Fruit fly (Drosophila melanogaster): ENCODE measurements around the gene CG32110.

Gene CG32110

DNA sequence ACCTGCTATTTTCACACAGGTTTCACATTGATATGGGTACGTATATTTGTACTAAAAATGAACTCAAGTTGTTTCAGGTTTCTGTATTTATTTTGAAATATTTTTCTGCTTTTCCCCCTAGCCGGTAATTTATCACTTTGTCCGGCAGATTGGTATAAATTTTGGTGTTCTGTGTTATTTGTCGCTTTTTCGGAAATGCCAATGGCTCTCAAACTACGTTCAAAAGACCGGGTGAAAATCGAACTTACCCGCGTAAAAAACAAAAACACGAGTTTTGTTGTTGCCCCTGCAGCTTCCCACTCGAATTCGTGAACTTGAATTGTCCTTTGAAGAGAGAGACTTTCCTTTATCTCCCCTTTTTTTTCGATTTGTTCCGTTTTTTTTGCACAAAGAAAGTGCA is 34.0 kb downstream of the CG32110 start:
- TF ChIP-seq Mnt (GFP tag; optimal IDR thresholded peaks at IDR 0.05) (no peak), cic (GFP tag; optimal IDR thresholded peaks at IDR 0.05) (no peak), Crg-1 (GFP tag; optimal IDR thresholded peaks at IDR 0.05) (no peak), bab1 (GFP tag; optimal IDR thresholded peaks at IDR 0.05) (no peak), CG7101 (tag; optimal IDR thresholded peaks at IDR 0.05) (no peak), ovo (GFP tag; optimal IDR thresholded peaks at IDR 0.05) (no peak), CG5204 (GFP tag; optimal IDR thresholded peaks at IDR 0.05) (no peak), kay (GFP tag; ENCODE audit: borderline replicate concordance) (no peak), Hr96 (GFP tag; optimal IDR thresholded peaks at IDR 0.05) (no peak), tj (GFP tag; optimal IDR thresholded peaks at IDR 0.05) (no peak), CG12768 (GFP tag; optimal IDR thresholded peaks at IDR 0.05) (no peak), CG7045 (GFP tag; optimal IDR thresholded peaks at IDR 0.05) (no peak), pad (GFP tag; optimal IDR thresholded peaks at IDR 0.05) (no peak)

- peak; percentile 97 for TF ChIP-seq toe (GFP tag; optimal IDR thresholded peaks at IDR 0.05)
- TF ChIP-seq Clk (GFP tag; optimal IDR thresholded peaks at IDR 0.05), result peak; percentile 98
- peak; percentile 97 for TF ChIP-seq CG1620 (GFP tag; optimal IDR thresholded peaks at IDR 0.05)
- peak; percentile 87 for TF ChIP-seq pad (GFP tag; optimal IDR thresholded peaks at IDR 0.05)
- peak; percentile 97 for TF ChIP-seq CG7101 (tag; optimal IDR thresholded peaks at IDR 0.05)
- peak; percentile 88 for TF ChIP-seq ovo (GFP tag; optimal IDR thresholded peaks at IDR 0.05)
- TF ChIP-seq CG33017 (tag; optimal IDR thresholded peaks at IDR 0.05), result peak; percentile 99
- peak; percentile 95 for TF ChIP-seq Crg-1 (GFP tag; optimal IDR thresholded peaks at IDR 0.05)
- peak; percentile 98 for TF ChIP-seq Hr96 (GFP tag; optimal IDR thresholded peaks at IDR 0.05)
- TF ChIP-seq cic (GFP tag; optimal IDR thresholded peaks at IDR 0.05), result peak; percentile 94
- peak; percentile 93 for TF ChIP-seq kay (GFP tag; ENCODE audit: borderline replicate concordance)
- TF ChIP-seq Mnt (GFP tag; optimal IDR thresholded peaks at IDR 0.05), result peak; percentile 91
- TF ChIP-seq CG12768 (GFP tag; optimal IDR thresholded peaks at IDR 0.05), result peak; percentile 98
- peak; percentile 98 for TF ChIP-seq CG5204 (GFP tag; optimal IDR thresholded peaks at IDR 0.05)
- TF ChIP-seq bab1 (GFP tag; optimal IDR thresholded peaks at IDR 0.05), result peak; percentile 97
- peak; percentile 94 for TF ChIP-seq CG14711 (tag; optimal IDR thresholded peaks at IDR 0.05)
- peak; percentile 99 for TF ChIP-seq CG7045 (GFP tag; optimal IDR thresholded peaks at IDR 0.05)
- peak; percentile 88 for TF ChIP-seq tj (GFP tag; optimal IDR thresholded peaks at IDR 0.05)
- TF ChIP-seq CG11617 (GFP tag; optimal IDR thresholded peaks at IDR 0.05), result peak; percentile 98
- no peak for TF ChIP-seq cnc (optimal IDR thresholded peaks at IDR 0.05)
Observed at dm6 chr3L:12843056-12843799, 34.7 kb downstream of the CG32110 start, which contains the start of gene nebu. TSS of gene nebu (minus strand) at chr3L:12843106.

DNA sequence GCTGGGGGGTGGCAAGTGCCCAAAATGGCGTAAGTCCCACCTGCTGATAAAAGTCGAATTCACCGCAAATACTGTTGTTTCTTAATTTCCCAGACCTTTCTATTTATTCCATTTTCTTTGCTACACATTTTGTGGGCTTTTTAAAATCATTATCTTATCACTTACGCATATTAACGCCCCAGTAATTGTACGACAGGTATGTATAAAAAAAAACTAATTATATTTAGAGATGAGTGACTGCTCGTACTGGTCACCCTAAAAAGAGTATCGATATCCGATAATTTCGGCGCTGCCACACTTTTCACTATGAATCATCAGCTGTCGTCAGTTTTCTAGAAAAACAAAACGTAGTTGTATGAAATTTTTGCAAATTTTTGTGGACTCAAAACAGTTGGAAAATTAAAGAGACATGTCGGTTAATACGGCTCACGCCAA is 41.4 kb downstream of the CG32110 start, which contains the start of the genes CG10948 and Wbp2:
Gene CG10948 (minus strand): TSS at position 251 of the 435 bp plus-strand sequence.
Gene Wbp2 (plus strand): TSS at position 299 of the 435 bp plus-strand sequence.
- TF ChIP-seq Clk (GFP tag; optimal IDR thresholded peaks at IDR 0.05) (no peak), CG33017 (tag; optimal IDR thresholded peaks at IDR 0.05) (peak; percentile 17), CG7045 (GFP tag; optimal IDR thresholded peaks at IDR 0.05) (no peak), Hr96 (GFP tag; optimal IDR thresholded peaks at IDR 0.05) (no peak), kay (GFP tag; ENCODE audit: borderline replicate concordance) (peak; percentile 100), pad (GFP tag; optimal IDR thresholded peaks at IDR 0.05) (peak; percentile 12), CG5204 (GFP tag; optimal IDR thresholded peaks at IDR 0.05) (no peak), ovo (GFP tag; optimal IDR thresholded peaks at IDR 0.05) (no peak), CG12768 (GFP tag; optimal IDR thresholded peaks at IDR 0.05) (peak; percentile 4), CG7101 (tag; optimal IDR thresholded peaks at IDR 0.05) (peak; percentile 34), cnc (optimal IDR thresholded peaks at IDR 0.05) (no peak), cic (GFP tag; optimal IDR thresholded peaks at IDR 0.05) (peak; percentile 87), CG11617 (GFP tag; optimal IDR thresholded peaks at IDR 0.05) (peak; percentile 71), Crg-1 (GFP tag; optimal IDR thresholded peaks at IDR 0.05) (no peak), tj (GFP tag; optimal IDR thresholded peaks at IDR 0.05) (peak; percentile 55), Mnt (GFP tag; optimal IDR thresholded peaks at IDR 0.05) (peak; percentile 30), bab1 (GFP tag; optimal IDR thresholded peaks at IDR 0.05) (peak; percentile 52), CG1620 (GFP tag; optimal IDR thresholded peaks at IDR 0.05) (no peak), toe (GFP tag; optimal IDR thresholded peaks at IDR 0.05) (no peak), CG14711 (tag; optimal IDR thresholded peaks at IDR 0.05) (no peak)

dm6 chr3L:12853423-12853822 is 44.9 kb downstream of the CG32110 start, which contains the start of gene Ent3:
TSS of gene Ent3 (plus strand) at chr3L:12853646.
- TF ChIP-seq pad (GFP tag; optimal IDR thresholded peaks at IDR 0.05), result no peak
- TF ChIP-seq kay (GFP tag; ENCODE audit: borderline replicate concordance), result no peak
- no peak for TF ChIP-seq CG5204 (GFP tag; optimal IDR thresholded peaks at IDR 0.05)
- TF ChIP-seq CG12768 (GFP tag; optimal IDR thresholded peaks at IDR 0.05), result no peak
- TF ChIP-seq tj (GFP tag; optimal IDR thresholded peaks at IDR 0.05), result no peak
- no peak for TF ChIP-seq toe (GFP tag; optimal IDR thresholded peaks at IDR 0.05)
- no peak for TF ChIP-seq CG33017 (tag; optimal IDR thresholded peaks at IDR 0.05)
- no peak for TF ChIP-seq Mnt (GFP tag; optimal IDR thresholded peaks at IDR 0.05)
- TF ChIP-seq CG14711 (tag; optimal IDR thresholded peaks at IDR 0.05), result no peak
- no peak for TF ChIP-seq cic (GFP tag; optimal IDR thresholded peaks at IDR 0.05)
- no peak for TF ChIP-seq CG7101 (tag; optimal IDR thresholded peaks at IDR 0.05)
- no peak for TF ChIP-seq CG7045 (GFP tag; optimal IDR thresholded peaks at IDR 0.05)

- TF ChIP-seq bab1 (GFP tag; optimal IDR thresholded peaks at IDR 0.05), result no peak
- TF ChIP-seq tj (GFP tag; optimal IDR thresholded peaks at IDR 0.05), result no peak
- no peak for TF ChIP-seq Mnt (GFP tag; optimal IDR thresholded peaks at IDR 0.05)
- no peak for TF ChIP-seq kay (GFP tag; ENCODE audit: borderline replicate concordance)
- TF ChIP-seq toe (GFP tag; optimal IDR thresholded peaks at IDR 0.05), result no peak
- no peak for TF ChIP-seq CG5204 (GFP tag; optimal IDR thresholded peaks at IDR 0.05)
- TF ChIP-seq Hr96 (GFP tag; optimal IDR thresholded peaks at IDR 0.05), result no peak
- TF ChIP-seq pad (GFP tag; optimal IDR thresholded peaks at IDR 0.05), result no peak
- no peak for TF ChIP-seq CG33017 (tag; optimal IDR thresholded peaks at IDR 0.05)
- no peak for TF ChIP-seq Crg-1 (GFP tag; optimal IDR thresholded peaks at IDR 0.05)
- no peak for TF ChIP-seq CG14711 (tag; optimal IDR thresholded peaks at IDR 0.05)
- TF ChIP-seq ovo (GFP tag; optimal IDR thresholded peaks at IDR 0.05), result no peak
- no peak for TF ChIP-seq Clk (GFP tag; optimal IDR thresholded peaks at IDR 0.05)
- no peak for TF ChIP-seq cnc (optimal IDR thresholded peaks at IDR 0.05)
- TF ChIP-seq cic (GFP tag; optimal IDR thresholded peaks at IDR 0.05), result no peak
- no peak for TF ChIP-seq CG7101 (tag; optimal IDR thresholded peaks at IDR 0.05)
- TF ChIP-seq CG7045 (GFP tag; optimal IDR thresholded peaks at IDR 0.05), result no peak
Observed at dm6 chr3L:12857553-12858122, 49.1 kb downstream of the CG32110 start.

All from whole organism, adult.